Fruit fly (Drosophila melanogaster): ENCODE results near the gene CG33630.
A peak's percentile ranks its signal among the peaks of the same experiment; 100 is the strongest.

CG33630 gene

DNA sequence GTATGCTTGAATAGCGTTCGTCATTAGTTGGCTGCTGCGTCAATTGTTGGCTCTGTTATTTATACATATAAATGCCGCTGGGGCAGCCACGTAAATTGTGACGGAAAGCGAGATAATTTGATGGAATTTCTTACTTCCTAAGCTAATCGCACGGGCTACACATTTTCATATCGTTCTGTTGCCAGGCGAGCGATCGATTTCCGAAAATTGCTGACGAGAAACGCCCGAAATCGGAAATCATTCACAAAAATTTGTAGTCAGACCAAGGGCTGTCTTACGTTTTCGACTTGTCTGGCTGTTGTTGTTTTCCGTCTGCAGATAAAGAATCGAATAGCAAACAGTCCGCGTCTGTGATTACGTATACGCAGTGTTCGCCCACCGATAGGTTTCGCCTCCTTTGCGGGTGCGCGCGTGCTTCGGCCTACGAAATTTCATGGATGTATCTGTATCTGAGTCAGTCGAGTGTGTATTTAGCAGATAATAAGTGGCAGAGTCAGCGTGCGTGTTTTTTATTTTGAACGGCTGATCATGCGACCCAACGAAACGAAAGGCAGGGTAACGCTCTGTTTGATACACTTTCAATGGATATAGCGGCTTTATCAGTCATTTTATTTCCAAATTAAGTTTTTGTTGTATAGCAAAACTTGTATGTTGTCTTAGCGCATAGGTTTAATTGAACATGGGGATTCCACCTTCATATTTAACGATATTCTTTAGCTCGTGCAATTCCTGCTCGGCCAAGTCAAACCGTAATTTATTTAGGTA lies 35.3 kb downstream of the CG33630 start (continued):
- TF ChIP-seq CG13123 (GFP tag; optimal IDR thresholded peaks at IDR 0.05): no peak
- peak; percentile 43 for TF ChIP-seq en (GFP tag; optimal IDR thresholded peaks at IDR 0.05)
- TF ChIP-seq sd (tag; optimal IDR thresholded peaks at IDR 0.05): peak; percentile 96
- peak; percentile 72 for TF ChIP-seq org-1 (GFP tag; optimal IDR thresholded peaks at IDR 0.05)
- TF ChIP-seq CG15479 (GFP tag; optimal IDR thresholded peaks at IDR 0.05): no peak
- TF ChIP-seq ranshi (GFP tag; IDR thresholded peaks at IDR 0.05): peak; percentile 60; the same call in 1 of the 2 replicates
- no peak for TF ChIP-seq sna (GFP tag; IDR thresholded peaks at IDR 0.05; ENCODE audit: partially characterized antibody)
- peak; percentile 73 for TF ChIP-seq Ptx1 (GFP tag; IDR thresholded peaks at IDR 0.05)
- TF ChIP-seq CG17802 (tag; optimal IDR thresholded peaks at IDR 0.05): no peak
- peak; percentile 18 for TF ChIP-seq p53 (GFP tag; optimal IDR thresholded peaks at IDR 0.05)
- TF ChIP-seq Taf1 (GFP tag; IDR thresholded peaks at IDR 0.05): peak; percentile 50; the same call in 1 of the 2 replicates
- peak; percentile 58; the same call in 2 of the 4 replicates for TF ChIP-seq Gug (GFP tag; IDR thresholded peaks at IDR 0.05)
- peak; percentile 87 for TF ChIP-seq CG18599 (GFP tag; optimal IDR thresholded peaks at IDR 0.05)
- no peak for TF ChIP-seq CG10431 (GFP tag; optimal IDR thresholded peaks at IDR 0.05)
- peak; percentile 45 for TF ChIP-seq sqz (GFP tag; optimal IDR thresholded peaks at IDR 0.05)
- TF ChIP-seq CG9932 (GFP tag; IDR thresholded peaks at IDR 0.05): peak; percentile 71
- peak; percentile 11 for TF ChIP-seq CG1647 (GFP tag; optimal IDR thresholded peaks at IDR 0.05)
- no peak for TF ChIP-seq zen2 (GFP tag; IDR thresholded peaks at IDR 0.05; ENCODE audit: partially characterized antibody)
- peak; percentile 24 for TF ChIP-seq gcm (GFP tag; optimal IDR thresholded peaks at IDR 0.05)
- TF ChIP-seq slp2 (GFP tag; optimal IDR thresholded peaks at IDR 0.05): peak; percentile 49
- TF ChIP-seq Hr78 (GFP tag; optimal IDR thresholded peaks at IDR 0.05): peak in 1 of 2 experiments; percentile 88
- TF ChIP-seq CG7372 (GFP tag; IDR thresholded peaks at IDR 0.05): peak; percentile 73
- peak; percentile 65 for TF ChIP-seq CG12391 (tag; optimal IDR thresholded peaks at IDR 0.05)
- TF ChIP-seq CG2889 (GFP tag; IDR thresholded peaks at IDR 0.05): peak; percentile 60; the same call in 1 of the 3 replicates
- TF ChIP-seq CG12155 (GFP tag; optimal IDR thresholded peaks at IDR 0.05): peak; percentile 71
- TF ChIP-seq CG15011 (GFP tag; optimal IDR thresholded peaks at IDR 0.05): peak; percentile 33
- TF ChIP-seq Max (GFP tag; optimal IDR thresholded peaks at IDR 0.05): no peak
- no peak for TF ChIP-seq gce (GFP tag; IDR thresholded peaks at IDR 0.05)
- TF ChIP-seq CG17385 (GFP tag; optimal IDR thresholded peaks at IDR 0.05): peak; percentile 69
- no peak for TF ChIP-seq Kr (GFP tag; optimal IDR thresholded peaks at IDR 0.05)
- peak; percentile 45; the same call in 1 of the 2 replicates for TF ChIP-seq CG31224 (GFP tag; IDR thresholded peaks at IDR 0.05)
- peak; percentile 47 for TF ChIP-seq Usf (GFP tag; optimal IDR thresholded peaks at IDR 0.05)
- TF ChIP-seq zf30C (GFP tag; optimal IDR thresholded peaks at IDR 0.05): no peak
- no peak for TF ChIP-seq Neu2 (GFP tag; optimal IDR thresholded peaks at IDR 0.05; ENCODE audit: borderline replicate concordance)
- TF ChIP-seq tin (GFP tag; optimal IDR thresholded peaks at IDR 0.05): peak; percentile 16
- TF ChIP-seq CG12219 (GFP tag; optimal IDR thresholded peaks at IDR 0.05): peak; percentile 69
- no peak for TF ChIP-seq chn (GFP tag; optimal IDR thresholded peaks at IDR 0.05)
- TF ChIP-seq crp (GFP tag; optimal IDR thresholded peaks at IDR 0.05): peak in 1 of 2 experiments; percentile 7
- no peak for TF ChIP-seq NK7.1 (GFP tag; optimal IDR thresholded peaks at IDR 0.05)
- peak; percentile 81 for TF ChIP-seq lilli (GFP tag; optimal IDR thresholded peaks at IDR 0.05)
- peak; percentile 72 for TF ChIP-seq esg (GFP tag; conservative IDR thresholded peaks at IDR 0.05)
- 0 out of 2 replicates have a peak, but pooled peaks have one; percentile 37 for TF ChIP-seq CkIIα-i1 (GFP tag; IDR thresholded peaks at IDR 0.05)
- peak; percentile 2 for TF ChIP-seq dm (GFP tag; optimal IDR thresholded peaks at IDR 0.05)
- no peak for TF ChIP-seq pan (optimal IDR thresholded peaks at IDR 0.05)
- TF ChIP-seq pan (GFP tag; optimal IDR thresholded peaks at IDR 0.05 in 1 of 2, IDR thresholded peaks at IDR 0.05 in 1 of 2): peak in 1 of 2 experiments; percentile 48
- peak; percentile 32; the same call in 1 of the 2 replicates for TF ChIP-seq E2f2 (GFP tag; IDR thresholded peaks at IDR 0.05)
- TF ChIP-seq CG3281 (GFP tag; optimal IDR thresholded peaks at IDR 0.05): peak; percentile 84
- no peak for TF ChIP-seq CG3407 (GFP tag; optimal IDR thresholded peaks at IDR 0.05)
- TF ChIP-seq stwl (tag; optimal IDR thresholded peaks at IDR 0.05): no peak

Measured in whole organism, embryonic.